Fruit fly (Drosophila melanogaster) whole organism, wandering third instar larva: ENCODE results near the gene CG1662.

Experiments used
- Abd-B ChIP-seq: fragments of >200 bp; optimal IDR thresholded peaks from 2 replicates; lab custom pipeline; 2017; ENCODE audit warnings: missing biosample characterization, missing genetic modification characterization
- CG32264 ChIP-seq: fragments of 200-800 bp; sonication (Bioruptor generic); optimal IDR thresholded peaks from 2 replicates; lab custom pipeline; 2016; ENCODE audit warnings: missing biosample characterization, missing genetic modification characterization
- CG9705 ChIP-seq: fragments of 200-800 bp; sonication (Bioruptor generic); optimal IDR thresholded peaks from 2 replicates; lab custom pipeline; 2018; ENCODE audit warnings: missing biosample characterization, mild to moderate bottlenecking, missing genetic modification characterization
- Dfd ChIP-seq: fragments of >200 bp; optimal IDR thresholded peaks from 2 replicates; lab custom pipeline; 2017; ENCODE audit warnings: missing biosample characterization, missing genetic modification characterization
- GATAd ChIP-seq: sonication (Bioruptor generic); optimal IDR thresholded peaks from 2 replicates; lab custom pipeline; 2016; ENCODE audit warnings: missing biosample characterization, missing genetic modification characterization
- HLH106 ChIP-seq: fragments of 200-800 bp; optimal IDR thresholded peaks from 3 replicates; lab custom pipeline; 2019; ENCODE audit warnings: missing biosample characterization, mild to moderate bottlenecking, missing genetic modification characterization, moderate library complexity
- Hnf4 ChIP-seq: fragments of 200-800 bp; sonication (Bioruptor generic); optimal IDR thresholded peaks from 2 replicates; lab custom pipeline; 2016; ENCODE audit warnings: missing biosample characterization, mild to moderate bottlenecking, missing genetic modification characterization
- Hr78 ChIP-seq: fragments of >200 bp; optimal IDR thresholded peaks from 2 replicates; lab custom pipeline; 2017; ENCODE audit warnings: missing biosample characterization, missing genetic modification characterization
- Hr83 ChIP-seq: fragments of 200-300 bp; sonication (Bioruptor generic); optimal IDR thresholded peaks from 2 replicates; lab custom pipeline; 2016; ENCODE audit warnings: missing biosample characterization, mild to moderate bottlenecking, missing genetic modification characterization, moderate library complexity; ENCODE audit not compliant: poor library complexity, severe bottlenecking
- Jra ChIP-seq: sonication (Bioruptor generic); optimal IDR thresholded peaks from 2 replicates; lab custom pipeline; 2016; ENCODE audit warnings: missing biosample characterization, missing genetic modification characterization
- Mio ChIP-seq: sonication (Bioruptor generic); optimal IDR thresholded peaks from 2 replicates; lab custom pipeline; 2016; ENCODE audit warnings: missing biosample characterization, missing genetic modification characterization
- OdsH ChIP-seq: fragments of 200-800 bp; sonication (Bioruptor generic); optimal IDR thresholded peaks from 2 replicates; lab custom pipeline; 2016; ENCODE audit warnings: missing biosample characterization, mild to moderate bottlenecking, missing genetic modification characterization
- Rel ChIP-seq, 2 experiments: fragments of 200-800 bp; sonication (Bioruptor generic) in 1 of 2; optimal IDR thresholded peaks; 2 replicates in 1 of 2; 3 replicates in 1 of 2; lab custom pipeline; 2016 to 2019; ENCODE audit warnings: mild to moderate bottlenecking in 2 of 2, missing biosample characterization in 2 of 2, missing genetic modification characterization in 2 of 2, moderate library complexity in 1 of 2
- Sp1 ChIP-seq: fragments of 200-800 bp; sonication (Bioruptor generic); optimal IDR thresholded peaks from 3 replicates; lab custom pipeline; 2019; ENCODE audit warnings: missing biosample characterization, mild to moderate bottlenecking, missing genetic modification characterization, moderate library complexity
- br ChIP-seq: fragments of 200-800 bp; sonication (Bioruptor generic); optimal IDR thresholded peaks from 2 replicates; lab custom pipeline; 2016; ENCODE audit warnings: missing biosample characterization, missing genetic modification characterization
- brk ChIP-seq: fragments of 200-800 bp; sonication (Bioruptor generic); optimal IDR thresholded peaks from 2 replicates; lab custom pipeline; 2016; ENCODE audit warnings: missing biosample characterization, mild to moderate bottlenecking, missing genetic modification characterization
- dl ChIP-seq, 2 experiments: fragments of 175-275, 200-275 bp in 1 of 2; fragments of 200-275 bp in 1 of 2; sonication (Bioruptor generic); optimal IDR thresholded peaks; lab custom pipeline; 2018; ENCODE audit warnings: mild to moderate bottlenecking in 2 of 2, missing biosample characterization in 2 of 2, missing genetic modification characterization in 2 of 2, moderate library complexity in 2 of 2; ENCODE audit not compliant: partially characterized antibody in 2 of 2, insufficient read depth in 1 of 2
- dmrt93B ChIP-seq: fragments of 200-800 bp; sonication (Bioruptor generic); optimal IDR thresholded peaks from 2 replicates; lab custom pipeline; 2018; ENCODE audit warnings: missing biosample characterization, mild to moderate bottlenecking, missing genetic modification characterization
- dsf ChIP-seq: sonication (Bioruptor generic); optimal IDR thresholded peaks from 2 replicates; lab custom pipeline; 2016; ENCODE audit warnings: missing biosample characterization, missing genetic modification characterization, borderline replicate concordance
- ey ChIP-seq: fragments of 200-800 bp; sonication (Bioruptor generic); optimal IDR thresholded peaks from 2 replicates; lab custom pipeline; 2016; ENCODE audit warnings: missing biosample characterization, missing genetic modification characterization
- foxo ChIP-seq, 2 experiments: fragments of 200-800 bp; sonication (Bioruptor generic); optimal IDR thresholded peaks; 2 replicates in 1 of 2; 3 replicates in 1 of 2; lab custom pipeline; 2016 to 2017; ENCODE audit warnings: missing biosample characterization in 2 of 2, missing genetic modification characterization in 2 of 2
- fru ChIP-seq: fragments of 200-800 bp; sonication (Bioruptor generic); optimal IDR thresholded peaks from 3 replicates; lab custom pipeline; 2016; ENCODE audit warnings: missing biosample characterization, mild to moderate bottlenecking, missing genetic modification characterization
- h ChIP-seq: fragments of 200-800 bp; sonication (Bioruptor generic); optimal IDR thresholded peaks from 3 replicates; lab custom pipeline; 2016; ENCODE audit warnings: missing biosample characterization, mild to moderate bottlenecking, missing genetic modification characterization
- jim ChIP-seq: fragments of 175-275, 200-325 bp; sonication (Bioruptor generic); optimal IDR thresholded peaks from 2 replicates; lab custom pipeline; 2016; ENCODE audit warnings: missing biosample characterization, mild to moderate bottlenecking, missing genetic modification characterization
- lola ChIP-seq: fragments of >200 bp; optimal IDR thresholded peaks from 2 replicates; lab custom pipeline; 2017; ENCODE audit warnings: missing biosample characterization, missing genetic modification characterization
- psq ChIP-seq: fragments of 200-800 bp; sonication (Bioruptor generic); optimal IDR thresholded peaks from 3 replicates; lab custom pipeline; 2017; ENCODE audit warnings: missing biosample characterization, mild to moderate bottlenecking, missing genetic modification characterization, moderate library complexity
- rgr ChIP-seq: fragments of 200-800 bp; sonication (Bioruptor generic); optimal IDR thresholded peaks from 3 replicates; lab custom pipeline; 2016; ENCODE audit warnings: missing biosample characterization, mild to moderate bottlenecking, missing genetic modification characterization
- sage ChIP-seq: fragments of 200-800 bp; sonication (Bioruptor generic); optimal IDR thresholded peaks from 2 replicates; lab custom pipeline; 2016; ENCODE audit warnings: missing biosample characterization, mild to moderate bottlenecking, missing genetic modification characterization
- sv ChIP-seq: fragments of 200-800 bp; sonication (Bioruptor generic); optimal IDR thresholded peaks from 3 replicates; lab custom pipeline; 2016; ENCODE audit warnings: missing biosample characterization, missing genetic modification characterization
- tai ChIP-seq: sonication (Bioruptor generic); optimal IDR thresholded peaks from 2 replicates; lab custom pipeline; 2016; ENCODE audit warnings: missing biosample characterization, missing genetic modification characterization
- usp ChIP-seq: fragments of >200 bp; optimal IDR thresholded peaks from 2 replicates; lab custom pipeline; 2017; ENCODE audit warnings: missing biosample characterization, missing genetic modification characterization
- woc ChIP-seq: sonication (Bioruptor generic); optimal IDR thresholded peaks from 2 replicates; lab custom pipeline; 2016; ENCODE audit warnings: missing biosample characterization, mild to moderate bottlenecking, missing genetic modification characterization

The CG1662 gene

DNA sequence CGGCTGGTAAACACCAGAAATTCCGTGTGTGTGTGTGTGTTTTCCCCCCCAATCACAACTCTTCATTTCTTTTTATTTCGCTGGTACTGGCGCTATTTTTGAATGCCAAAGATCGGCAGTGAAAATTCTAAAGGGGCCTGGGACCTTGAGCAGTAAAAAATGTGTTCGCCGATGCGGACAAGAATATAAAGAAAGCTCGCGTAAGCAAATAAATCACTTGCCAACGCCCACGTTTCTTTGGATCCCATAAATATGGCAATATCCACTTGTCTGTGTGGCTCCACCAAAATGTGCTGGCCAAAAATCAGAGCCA, 4.6 kb downstream of the CG1662 start:
- TF ChIP-seq rgr (no peak), woc (no peak), sv (GFP tag; lab: Kevin White, UChicago) (no peak), GATAd (no peak), HLH106 (tag; lab: Kevin White, UChicago) (no peak), lola (GFP tag; lab: Kevin White, UChicago) (no peak), ey (GFP tag; lab: Kevin White, UChicago) (no peak), OdsH (no peak), Hr78 (GFP tag; lab: Kevin White, UChicago) (no peak), Mio (GFP tag; lab: Kevin White, UChicago) (no peak), fru (GFP tag; lab: Kevin White, UChicago) (no peak), Hnf4 (GFP tag; lab: Kevin White, UChicago) (no peak)
- TF ChIP-seq, all 38 proteins: peak for 0

DNA sequence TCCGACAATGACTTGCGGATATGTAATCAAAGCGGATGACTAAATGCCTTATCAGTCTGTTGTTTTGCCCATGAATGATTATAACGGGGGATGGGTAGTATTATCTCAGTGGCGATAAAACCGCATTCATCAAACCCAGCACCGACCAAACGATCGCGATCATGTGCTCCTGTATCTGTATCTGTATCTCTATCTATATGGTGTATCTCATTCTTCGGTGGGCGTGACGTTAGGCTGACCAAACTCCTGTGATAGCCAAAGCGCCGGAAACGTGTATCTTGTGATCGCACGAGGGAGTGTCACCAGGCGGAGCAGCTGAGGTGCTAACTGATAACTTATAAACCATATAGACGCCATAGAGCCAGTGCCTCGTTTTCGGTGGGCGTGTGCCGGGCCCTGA, 5.4 kb downstream of the CG1662 start:
- TF ChIP-seq jim (GFP tag; lab: Kevin White, UChicago) (no peak), rgr (no peak), dl (GFP tag; optimal IDR thresholded peaks at IDR 0.05; lab: Kevin White, UChicago; ENCODE audit: insufficient read depth in 1 of 2, partially characterized antibody in 2 of 2) (no peak), sv (GFP tag; lab: Kevin White, UChicago) (no peak), Jra (no peak), Sp1 (GFP tag; lab: Kevin White, UChicago) (no peak), Hnf4 (GFP tag; lab: Kevin White, UChicago) (no peak), Mio (GFP tag; lab: Kevin White, UChicago) (no peak), Dfd (GFP tag; lab: Kevin White, UChicago) (no peak), CG32264 (GFP tag; lab: Kevin White, UChicago) (no peak)

DNA sequence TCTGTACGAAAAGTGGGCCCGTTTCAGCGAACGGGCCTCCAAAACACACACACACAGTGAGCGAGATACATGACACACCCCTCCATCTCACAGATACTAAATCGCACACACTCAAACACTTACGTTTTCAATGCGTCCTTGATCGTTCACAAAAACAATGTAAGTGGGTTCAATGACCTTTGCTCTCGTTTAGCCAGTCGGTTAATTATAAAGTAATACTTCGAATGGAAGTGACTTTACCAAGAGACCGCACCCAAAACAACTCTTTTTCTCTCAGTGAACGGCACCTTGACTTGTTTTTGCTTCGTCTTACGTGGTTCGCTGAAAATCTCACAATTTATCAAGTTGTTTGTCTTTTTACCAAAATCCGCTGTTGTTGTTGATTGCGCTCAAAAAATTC, 7.0 kb downstream of the CG1662 start:
- TF ChIP-seq h (GFP tag; lab: Kevin White, UChicago): peak; percentile 72
- TF ChIP-seq tai (GFP tag; lab: Kevin White, UChicago): peak; percentile 53
- no peak for TF ChIP-seq jim (GFP tag; lab: Kevin White, UChicago)
- TF ChIP-seq ey (GFP tag; lab: Kevin White, UChicago): peak; percentile 59
- TF ChIP-seq Hr83 (GFP tag; lab: Kevin White, UChicago): no peak
- TF ChIP-seq brk (GFP tag; lab: Kevin White, UChicago): peak; percentile 1
- TF ChIP-seq HLH106 (tag; lab: Kevin White, UChicago): peak; percentile 27
- no peak for TF ChIP-seq dmrt93B (GFP tag; lab: Kevin White, UChicago)
- TF ChIP-seq lola (GFP tag; lab: Kevin White, UChicago): no peak
- TF ChIP-seq br (GFP tag; lab: Kevin White, UChicago): peak; percentile 52
- peak; percentile 48 for TF ChIP-seq psq
- TF ChIP-seq woc: peak; percentile 57
- TF ChIP-seq rgr: peak; percentile 45
- peak; percentile 39 for TF ChIP-seq Hnf4 (GFP tag; lab: Kevin White, UChicago)
- peak in 1 of 2 experiments; percentile 60 for TF ChIP-seq foxo (GFP tag; optimal IDR thresholded peaks at IDR 0.05; lab: Kevin White, UChicago)
- peak; percentile 64 for TF ChIP-seq fru (GFP tag; lab: Kevin White, UChicago)

DNA sequence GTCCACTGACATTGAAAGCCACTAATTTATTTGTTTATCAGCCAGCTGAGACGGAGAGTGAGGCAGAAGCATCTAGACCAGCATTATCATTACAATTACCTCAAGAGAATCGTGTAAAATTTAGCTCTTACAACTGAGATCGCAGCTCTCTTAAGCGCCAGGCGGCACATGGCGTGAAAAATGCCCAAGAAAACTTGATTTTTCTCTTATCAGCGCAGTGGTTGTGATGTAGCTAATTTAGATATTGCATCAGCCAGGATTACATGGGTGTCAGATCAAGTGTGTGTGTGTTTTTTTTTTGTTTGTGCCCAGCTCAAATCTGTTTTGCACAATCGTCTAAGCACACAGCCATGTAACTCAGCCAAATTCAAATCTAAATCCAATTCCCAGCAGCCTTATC, 7.7 kb downstream of the CG1662 start:
- TF ChIP-seq OdsH: no peak
- TF ChIP-seq woc: no peak
- no peak for TF ChIP-seq CG32264 (GFP tag; lab: Kevin White, UChicago)
- no peak for TF ChIP-seq usp
- no peak for TF ChIP-seq dmrt93B (GFP tag; lab: Kevin White, UChicago)
- no peak for TF ChIP-seq Sp1 (GFP tag; lab: Kevin White, UChicago)
- no peak for TF ChIP-seq CG9705 (GFP tag; lab: Kevin White, UChicago)
- TF ChIP-seq brk (GFP tag; lab: Kevin White, UChicago): no peak
- no peak for TF ChIP-seq sage (GFP tag; lab: Kevin White, UChicago)
- no peak for TF ChIP-seq Abd-B
- no peak for TF ChIP-seq h (GFP tag; lab: Kevin White, UChicago)
- no peak for TF ChIP-seq dsf (GFP tag; lab: Kevin White, UChicago)
- TF ChIP-seq Hr78 (GFP tag; lab: Kevin White, UChicago): no peak
- TF ChIP-seq Rel (GFP tag; optimal IDR thresholded peaks at IDR 0.05; lab: Kevin White, UChicago): no peak
- TF ChIP-seq Rel (tag; optimal IDR thresholded peaks at IDR 0.05; lab: Kevin White, UChicago): no peak
- TF ChIP-seq Hnf4 (GFP tag; lab: Kevin White, UChicago): no peak
- TF ChIP-seq jim (GFP tag; lab: Kevin White, UChicago): no peak
- no peak for TF ChIP-seq Hr83 (GFP tag; lab: Kevin White, UChicago)
- TF ChIP-seq, all 38 proteins: peak for 0
